Worm (Caenorhabditis elegans) whole organism, L4 larva: ENCODE measurements around the gene srh-174.

Experiments used
- D1046.2 ChIP-seq: fragments of 200-800 bp; sonication (Bioruptor generic); IDR thresholded peaks from 2 replicates; pipeline ENCODE4 v1.3.6; 2022; ENCODE audit warnings: missing genetic modification characterization, missing compliant biosample characterization
- F49E8.2 ChIP-seq: sonication (generic microtip); optimal IDR thresholded peaks from 2 replicates; lab custom pipeline; 2016; ENCODE audit warnings: missing compliant biosample characterization, mild to moderate bottlenecking, missing genetic modification characterization, borderline replicate concordance
- R02D3.7 ChIP-seq: fragments of 150-350 bp; sonication (generic microtip); optimal IDR thresholded peaks from 3 replicates; lab custom pipeline; 2014; ENCODE audit warnings: missing biosample characterization, missing genetic modification characterization
- Y48G9A.11 ChIP-seq: fragments of 200-800 bp; sonication (Bioruptor generic); IDR thresholded peaks from 2 replicates; pipeline ENCODE4 v1.3.6; 2022; ENCODE audit warnings: missing genetic modification reagents, missing genetic modification characterization, missing compliant biosample characterization
- ZK337.2 ChIP-seq: fragments of 200-800 bp; sonication (Bioruptor generic); IDR thresholded peaks from 2 replicates; pipeline ENCODE4 v1.3.6; 2022; ENCODE audit warnings: missing genetic modification reagents, missing genetic modification characterization, missing compliant biosample characterization
- aha-1 ChIP-seq: fragments of 150-350 bp; peaks from one replicate; lab custom pipeline; 2014; ENCODE audit warnings: missing biosample characterization, missing genetic modification characterization
- ceh-82 ChIP-seq: sonication (generic microtip); optimal IDR thresholded peaks from 2 replicates; lab custom pipeline; 2017; ENCODE audit warnings: missing biosample characterization, missing genetic modification characterization
- daf-12 ChIP-seq: fragments of 150-350 bp; optimal IDR thresholded peaks from 2 replicates; lab custom pipeline; 2014; ENCODE audit warnings: missing biosample characterization, missing genetic modification reagents, missing genetic modification characterization
- dve-1 ChIP-seq: sonication (generic microtip); optimal IDR thresholded peaks from 2 replicates; lab custom pipeline; 2017; ENCODE audit warnings: antibody characterized with exemption, mild to moderate bottlenecking, missing genetic modification characterization, missing compliant biosample characterization; ENCODE audit not compliant: insufficient read depth
- lsy-2 ChIP-seq, 2 experiments: fragments of 150-350 bp in 1 of 2; sonication (generic microtip) in 1 of 2; optimal IDR thresholded peaks; 2 replicates each; lab custom pipeline; 2014 to 2017; ENCODE audit warnings: missing biosample characterization in 2 of 2, missing genetic modification characterization in 2 of 2
- mdl-1 ChIP-seq, 2 experiments: fragments of 150-350 bp in 1 of 2; sonication (generic microtip) in 1 of 2; optimal IDR thresholded peaks; 2 replicates each; lab custom pipeline; 2014 to 2017; ENCODE audit warnings: missing biosample characterization in 2 of 2, missing genetic modification characterization in 2 of 2
- mes-2 ChIP-seq: sonication (generic microtip); optimal IDR thresholded peaks from 2 replicates; lab custom pipeline; 2016; ENCODE audit warnings: missing genotype, mild to moderate bottlenecking, missing genetic modification characterization, missing compliant biosample characterization; ENCODE audit not compliant: poor library complexity, severe bottlenecking
- mxl-3 ChIP-seq: fragments of 200-800 bp; sonication (Bioruptor generic); optimal IDR thresholded peaks from 2 replicates; lab custom pipeline; 2018; ENCODE audit warnings: mild to moderate bottlenecking, missing genetic modification characterization, missing compliant biosample characterization
- nhr-10 ChIP-seq: fragments of 150-350 bp; optimal IDR thresholded peaks from 2 replicates; lab custom pipeline; 2014; ENCODE audit warnings: missing biosample characterization, missing genetic modification characterization
- nhr-102 ChIP-seq: sonication (generic microtip); optimal IDR thresholded peaks from 2 replicates; lab custom pipeline; 2016; ENCODE audit warnings: mild to moderate bottlenecking, missing genetic modification characterization, moderate library complexity, missing compliant biosample characterization
- nhr-111 ChIP-seq: fragments of 200-800 bp; sonication (Bioruptor generic); optimal IDR thresholded peaks from 2 replicates; lab custom pipeline; 2018; ENCODE audit warnings: mild to moderate bottlenecking, missing genetic modification characterization, missing compliant biosample characterization
- nhr-25 ChIP-seq: sonication (generic microtip); optimal IDR thresholded peaks from 2 replicates; lab custom pipeline; 2017; ENCODE audit warnings: missing genetic modification characterization, mild to moderate bottlenecking, missing compliant biosample characterization, antibody characterized with exemption, moderate library complexity, borderline replicate concordance; ENCODE audit not compliant: insufficient read depth
- nhr-28 ChIP-seq: fragments of 150-350 bp; optimal IDR thresholded peaks from 2 replicates; lab custom pipeline; 2014; ENCODE audit warnings: missing biosample characterization, missing genetic modification characterization
- nhr-48 ChIP-seq: sonication (generic microtip); optimal IDR thresholded peaks from 2 replicates; lab custom pipeline; 2016; ENCODE audit warnings: mild to moderate bottlenecking, missing genetic modification characterization, missing compliant biosample characterization
- nhr-6 ChIP-seq: fragments of 150-350 bp; optimal IDR thresholded peaks from 2 replicates; lab custom pipeline; 2014; ENCODE audit warnings: missing biosample characterization, missing genetic modification characterization
- pha-4 ChIP-seq, 2 experiments: fragments of 150-350 bp in 1 of 2; fragments of 200-800 bp in 1 of 2; sonication (Bioruptor generic) in 1 of 2; IDR thresholded peaks in 1 of 2; optimal IDR thresholded peaks in 1 of 2; 2 replicates each; pipeline versions ENCODE4 v1.3.6 to Lab custom; 2014 to 2022; ENCODE audit warnings: missing genetic modification characterization in 2 of 2, missing genetic modification reagents in 2 of 2, missing biosample characterization in 1 of 2, missing compliant biosample characterization in 1 of 2
- php-3 ChIP-seq: fragments of 200-800 bp; sonication (Bioruptor generic); IDR thresholded peaks from 2 replicates; pipeline ENCODE4 v1.3.6; 2022; ENCODE audit warnings: missing genetic modification reagents, missing genetic modification characterization, missing compliant biosample characterization
- set-16 ChIP-seq: fragments of 200-800 bp; sonication (Bioruptor generic); IDR thresholded peaks from 2 replicates; pipeline ENCODE4 v1.3.6; 2022; ENCODE audit warnings: missing genetic modification reagents, missing genetic modification characterization, missing compliant biosample characterization
- skn-1 ChIP-seq: fragments of 150-350 bp; optimal IDR thresholded peaks from 2 replicates; lab custom pipeline; 2014; ENCODE audit warnings: missing biosample characterization, missing genetic modification characterization
- spr-1 ChIP-seq: sonication (generic microtip); optimal IDR thresholded peaks from 2 replicates; lab custom pipeline; 2016; ENCODE audit warnings: mild to moderate bottlenecking, missing genetic modification characterization, missing compliant biosample characterization
- tag-97 ChIP-seq: fragments of 200-800 bp; sonication (Bioruptor generic); IDR thresholded peaks from 2 replicates; pipeline ENCODE4 v1.3.6; 2022; ENCODE audit warnings: missing genetic modification characterization, missing compliant biosample characterization
- tra-1 ChIP-seq: fragments of 200-800 bp; sonication (Bioruptor generic); IDR thresholded peaks from 2 replicates; pipeline ENCODE4 v1.3.6; 2022; ENCODE audit warnings: missing genetic modification reagents, missing genetic modification characterization, missing compliant biosample characterization
- vab-7 ChIP-seq: fragments of 200-800 bp; sonication (Bioruptor generic); IDR thresholded peaks from 2 replicates; pipeline ENCODE4 v1.3.6; 2022; ENCODE audit warnings: missing genetic modification reagents, missing genetic modification characterization, missing compliant biosample characterization

The srh-174 gene

ce11 chrV:17178457-17178856, at the start of gene srh-174:
TSS of gene srh-174 (plus strand) at chrV:17178757.
- TF ChIP-seq ZK337.2 (GFP tag; lab: Robert Waterston, UW) (no peak), lsy-2 (tag; optimal IDR thresholded peaks at IDR 0.05; lab: Kevin White, UChicago) (no peak), D1046.2 (GFP tag; lab: Robert Waterston, UW) (no peak), mdl-1 (tag; optimal IDR thresholded peaks at IDR 0.05; lab: Kevin White, UChicago) (no peak), tag-97 (GFP tag; lab: Robert Waterston, UW) (no peak), nhr-48 (no peak), nhr-6 (tag; lab: Kevin White, UChicago) (no peak), mes-2 (no peak), nhr-111 (GFP tag; lab: Kevin White, UChicago) (no peak), php-3 (GFP tag; lab: Robert Waterston, UW) (no peak), R02D3.7 (tag; lab: Kevin White, UChicago) (no peak), pha-4 (GFP tag; IDR thresholded peaks at IDR 0.05; lab: Robert Waterston, UW) (no peak), pha-4 (tag; optimal IDR thresholded peaks at IDR 0.05; lab: Kevin White, UChicago) (no peak), nhr-10 (no peak), vab-7 (GFP tag; lab: Robert Waterston, UW) (no peak)
- TF ChIP-seq, all 104 proteins: peak for 0

- TF ChIP-seq set-16 (peak; percentile 47; the same call in 1 of the 2 replicates), skn-1 (tag; lab: Kevin White, UChicago) (no peak), aha-1 (peak; percentile 95)
- TF ChIP-seq, all 104 proteins: peak for 2
These were observed 27.3 kb upstream of the srh-174 start for ce11 chrV:17151292-17151691.

ce11 chrV:17154944-17155343, 23.6 kb upstream of the srh-174 start:
- TF ChIP-seq lsy-2 (tag; optimal IDR thresholded peaks at IDR 0.05; lab: Kevin White, UChicago) (no peak), aha-1 (peak; percentile 91)

- TF ChIP-seq tag-97 (GFP tag; lab: Robert Waterston, UW): no peak
- TF ChIP-seq Y48G9A.11 (GFP tag; lab: Robert Waterston, UW): no peak
- TF ChIP-seq mxl-3 (GFP tag; lab: Kevin White, UChicago): no peak
- TF ChIP-seq ceh-82 (tag; lab: Kevin White, UChicago): no peak
These were observed 23.1 kb upstream of the srh-174 start, which contains the start of gene F40D4.17 for ce11 chrV:17155384-17155858. TSS of gene F40D4.17 (minus strand) at chrV:17155434.

- TF ChIP-seq spr-1 (tag; lab: Kevin White, UChicago) (no peak), tag-97 (GFP tag; lab: Robert Waterston, UW) (no peak), tra-1 (GFP tag; lab: Robert Waterston, UW) (no peak), nhr-25 (tag; lab: Kevin White, UChicago) (no peak), F49E8.2 (tag; lab: Kevin White, UChicago) (no peak), R02D3.7 (tag; lab: Kevin White, UChicago) (no peak), daf-12 (no peak), ceh-82 (tag; lab: Kevin White, UChicago) (no peak), nhr-102 (tag; lab: Kevin White, UChicago) (no peak), dve-1 (tag; lab: Kevin White, UChicago) (no peak)
These were observed 21.4 kb upstream of the srh-174 start, which contains the start of gene F40D4.13 for ce11 chrV:17157154-17157553. TSS of gene F40D4.13 (minus strand) at chrV:17157254.

ce11 chrV:17159430-17159924, 19.1 kb upstream of the srh-174 start, which contains the start of gene F40D4.12:
TSS of gene F40D4.12 (plus strand) at chrV:17159874.
- TF ChIP-seq nhr-28 (tag; lab: Kevin White, UChicago) (peak; percentile 11), nhr-48 (no peak)
